Fruit fly (Drosophila melanogaster) whole organism, adult: ENCODE measurements around the gene CG10801.

Experiments used
- CG11617 ChIP-seq: fragments of 200-800 bp; sonication (Bioruptor generic); optimal IDR thresholded peaks from 2 replicates; lab custom pipeline; 2017; ENCODE audit warnings: mild to moderate bottlenecking, missing biosample characterization, missing genetic modification reagents, missing genetic modification characterization
- CG12768 ChIP-seq: fragments of 200-800 bp; sonication (Bioruptor generic); optimal IDR thresholded peaks from 2 replicates; lab custom pipeline; 2017; ENCODE audit warnings: missing biosample characterization, missing genetic modification characterization, mild to moderate bottlenecking, moderate library complexity, missing genetic modification reagents
- CG14711 ChIP-seq: fragments of 200-800 bp; sonication (Bioruptor generic); optimal IDR thresholded peaks from 2 replicates; lab custom pipeline; 2018; ENCODE audit warnings: missing biosample characterization, mild to moderate bottlenecking, missing genetic modification characterization, moderate library complexity
- CG1620 ChIP-seq: fragments of 200-800 bp; sonication (Bioruptor generic); optimal IDR thresholded peaks from 2 replicates; lab custom pipeline; 2016; ENCODE audit warnings: missing biosample characterization, missing genetic modification characterization
- CG33017 ChIP-seq: fragments of 200-800 bp; sonication (Bioruptor generic); optimal IDR thresholded peaks from 2 replicates; lab custom pipeline; 2018; ENCODE audit warnings: missing biosample characterization, mild to moderate bottlenecking, missing genetic modification characterization, moderate library complexity
- CG5204 ChIP-seq: fragments of 200-800 bp; sonication (Bioruptor generic); optimal IDR thresholded peaks from 2 replicates; lab custom pipeline; 2016; ENCODE audit warnings: missing biosample characterization, missing genetic modification characterization
- Clk ChIP-seq: fragments of 200-800 bp; sonication (Bioruptor generic); optimal IDR thresholded peaks from 2 replicates; lab custom pipeline; 2017; ENCODE audit warnings: missing biosample characterization, missing genetic modification characterization
- Crg-1 ChIP-seq: fragments of 200-800 bp; sonication (Bioruptor generic); optimal IDR thresholded peaks from 2 replicates; lab custom pipeline; 2016; ENCODE audit warnings: missing biosample characterization, missing genetic modification characterization
- Hr96 ChIP-seq: fragments of 200-800 bp; sonication (Bioruptor generic); optimal IDR thresholded peaks from 2 replicates; lab custom pipeline; 2016; ENCODE audit warnings: missing biosample characterization, missing genetic modification characterization
- Mnt ChIP-seq: fragments of 200-800 bp; sonication (Bioruptor generic); optimal IDR thresholded peaks from 2 replicates; lab custom pipeline; 2016; ENCODE audit warnings: missing biosample characterization, mild to moderate bottlenecking, missing genetic modification characterization
- bab1 ChIP-seq: fragments of 200-800 bp; sonication (Bioruptor generic); optimal IDR thresholded peaks from 3 replicates; lab custom pipeline; 2019; ENCODE audit warnings: missing biosample characterization, mild to moderate bottlenecking, missing genetic modification characterization, moderate library complexity
- cic ChIP-seq: fragments of 200-800 bp; sonication (Bioruptor generic); optimal IDR thresholded peaks from 2 replicates; lab custom pipeline; 2017; ENCODE audit warnings: missing biosample characterization, mild to moderate bottlenecking, missing genetic modification characterization, moderate library complexity
- cnc ChIP-seq, 2 experiments: fragments of >200 bp; optimal IDR thresholded peaks; 2 replicates each; lab custom pipeline; 2017
- kay ChIP-seq: fragments of 200-800 bp; sonication (Bioruptor generic); peaks from one replicate; lab custom pipeline; 2016; ENCODE audit warnings: missing biosample characterization, missing genetic modification characterization, borderline replicate concordance
- ovo ChIP-seq: fragments of 200-800 bp; sonication (Bioruptor generic); optimal IDR thresholded peaks from 2 replicates; lab custom pipeline; 2016; ENCODE audit warnings: missing biosample characterization, missing genetic modification characterization
- pad ChIP-seq: fragments of 200-800 bp; sonication (Bioruptor generic); optimal IDR thresholded peaks from 3 replicates; lab custom pipeline; 2017; ENCODE audit warnings: missing biosample characterization, missing genetic modification characterization, mild to moderate bottlenecking, moderate library complexity, missing genetic modification reagents
- tj ChIP-seq: fragments of 200-800 bp; sonication (Bioruptor generic); optimal IDR thresholded peaks from 3 replicates; lab custom pipeline; 2017; ENCODE audit warnings: missing biosample characterization, mild to moderate bottlenecking, missing genetic modification characterization, moderate library complexity
- toe ChIP-seq: fragments of 200-800 bp; sonication (Bioruptor generic); optimal IDR thresholded peaks from 2 replicates; lab custom pipeline; 2016; ENCODE audit warnings: missing biosample characterization, missing genetic modification characterization

Gene CG10801

dm6 chrX:3504251-3504650 is 43.9 kb downstream of the CG10801 start:
- TF ChIP-seq cnc (optimal IDR thresholded peaks at IDR 0.05; lab: Kevin White, UChicago): no peak
- TF ChIP-seq bab1 (GFP tag; lab: Kevin White, UChicago): no peak
- no peak for TF ChIP-seq toe
- TF ChIP-seq CG5204 (GFP tag; lab: Kevin White, UChicago): no peak
- no peak for TF ChIP-seq Crg-1 (GFP tag; lab: Kevin White, UChicago)
- TF ChIP-seq CG11617: no peak
- TF ChIP-seq CG12768: no peak
- TF ChIP-seq Clk (GFP tag; lab: Kevin White, UChicago): no peak
- no peak for TF ChIP-seq cic (GFP tag; lab: Kevin White, UChicago)
- no peak for TF ChIP-seq kay (GFP tag; lab: Kevin White, UChicago)
- no peak for TF ChIP-seq pad (GFP tag; lab: Kevin White, UChicago)
- TF ChIP-seq CG14711 (tag; lab: Kevin White, UChicago): no peak
- TF ChIP-seq Mnt: no peak
- no peak for TF ChIP-seq tj (GFP tag; lab: Kevin White, UChicago)
- no peak for TF ChIP-seq Hr96
- TF ChIP-seq CG33017 (tag; lab: Kevin White, UChicago): no peak
- no peak for TF ChIP-seq CG1620 (GFP tag; lab: Kevin White, UChicago)
- TF ChIP-seq ovo (GFP tag; lab: Kevin White, UChicago): no peak

DNA sequence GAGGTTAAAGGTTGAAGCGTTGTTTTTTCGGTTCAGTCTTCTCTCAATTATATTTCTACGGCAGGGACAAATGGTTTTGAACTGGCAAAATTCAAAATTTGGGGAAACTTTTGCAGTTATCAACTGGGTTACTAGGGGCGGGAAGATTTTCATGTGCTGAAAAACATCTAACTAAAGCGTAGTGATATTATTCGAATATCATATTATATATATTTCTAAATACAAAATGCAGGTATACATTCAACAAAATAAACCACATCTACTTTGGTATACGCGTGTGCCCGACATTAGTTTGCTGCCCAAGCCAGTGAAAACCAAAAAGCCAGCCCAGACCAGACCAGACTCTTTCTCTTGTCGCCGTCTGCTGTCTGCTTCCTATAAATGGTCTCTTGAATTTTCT is 44.4 kb downstream of the CG10801 start, which contains the start of gene Gas8:
Gas8 (minus strand) TSS at position 101 of the 400 bp plus-strand sequence.
- TF ChIP-seq bab1 (GFP tag; lab: Kevin White, UChicago) (no peak), cnc (optimal IDR thresholded peaks at IDR 0.05; lab: Kevin White, UChicago) (no peak), CG1620 (GFP tag; lab: Kevin White, UChicago) (no peak), tj (GFP tag; lab: Kevin White, UChicago) (no peak), CG12768 (no peak), toe (no peak), cic (GFP tag; lab: Kevin White, UChicago) (no peak), Clk (GFP tag; lab: Kevin White, UChicago) (no peak), kay (GFP tag; lab: Kevin White, UChicago) (no peak), pad (GFP tag; lab: Kevin White, UChicago) (no peak)
